Worm (Caenorhabditis elegans) whole organism, early embryonic: ENCODE data around the gene H04D03.4.

ENCODE experiments used
- ama-1 ChIP-seq: fragments of 150-350 bp; optimal IDR thresholded peaks from 2 replicates; lab custom pipeline; 2014
- flt-1 ChIP-seq: fragments of 200-800 bp; sonication (Bioruptor generic); IDR thresholded peaks from 2 replicates; pipeline ENCODE4 v1.3.6; 2022; ENCODE audit warnings: missing genetic modification characterization, missing compliant biosample characterization
- hnd-1 ChIP-seq: sonication (generic microtip); optimal IDR thresholded peaks from 2 replicates; lab custom pipeline; 2016; ENCODE audit warnings: missing genetic modification characterization, missing compliant biosample characterization
- sea-1 ChIP-seq: fragments of 200-800 bp; sonication (Bioruptor generic); conservative IDR thresholded peaks from 2 replicates; pipeline ENCODE4 v1.3.6; 2022; ENCODE audit warnings: missing genetic modification characterization, missing compliant biosample characterization
- tbx-37 ChIP-seq: fragments of 200-800 bp; sonication (Bioruptor generic); conservative IDR thresholded peaks from 2 replicates; pipeline ENCODE4 v1.3.6; 2022; ENCODE audit warnings: missing genetic modification reagents, missing genetic modification characterization, missing compliant biosample characterization
- tra-4 ChIP-seq: sonication (generic microtip); optimal IDR thresholded peaks from 2 replicates; lab custom pipeline; 2017; ENCODE audit warnings: missing genetic modification characterization, missing compliant biosample characterization

DNA sequence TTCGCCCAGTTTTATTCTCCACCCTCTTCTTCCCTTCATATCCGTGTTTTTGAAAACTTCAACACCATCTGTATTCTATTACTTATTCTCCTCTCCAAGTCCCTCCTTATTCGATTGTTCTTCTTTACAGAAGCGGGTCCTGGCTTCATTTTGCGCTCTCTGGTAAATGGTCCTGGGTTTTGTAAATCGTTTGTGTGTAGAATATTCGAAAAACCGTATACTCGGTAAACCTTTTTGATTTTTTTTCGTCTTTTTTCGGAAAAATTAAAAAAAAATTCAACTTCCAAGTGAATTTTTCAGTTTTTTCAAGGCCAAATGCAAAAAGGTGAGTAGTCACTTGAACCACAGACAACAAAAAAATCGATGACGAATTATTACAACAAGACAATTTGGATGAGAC is 24.0 kb upstream of the H04D03.4 start, which contains the start of gene D2045.9:
- TF ChIP-seq tra-4 (tag; lab: Kevin White, UChicago), result no peak
- no peak for TF ChIP-seq sea-1 (GFP tag; lab: Robert Waterston, UW)
- no peak for TF ChIP-seq ama-1 (lab: Kevin White, UChicago)
- no peak for TF ChIP-seq hnd-1 (tag; lab: Kevin White, UChicago)
- no peak for TF ChIP-seq flt-1 (GFP tag; lab: Robert Waterston, UW)
- TF ChIP-seq tbx-37 (GFP tag; lab: Robert Waterston, UW), result no peak
